ENCODE assay signal across 3 fruit fly cellular contexts in the genomic region with DNA sequence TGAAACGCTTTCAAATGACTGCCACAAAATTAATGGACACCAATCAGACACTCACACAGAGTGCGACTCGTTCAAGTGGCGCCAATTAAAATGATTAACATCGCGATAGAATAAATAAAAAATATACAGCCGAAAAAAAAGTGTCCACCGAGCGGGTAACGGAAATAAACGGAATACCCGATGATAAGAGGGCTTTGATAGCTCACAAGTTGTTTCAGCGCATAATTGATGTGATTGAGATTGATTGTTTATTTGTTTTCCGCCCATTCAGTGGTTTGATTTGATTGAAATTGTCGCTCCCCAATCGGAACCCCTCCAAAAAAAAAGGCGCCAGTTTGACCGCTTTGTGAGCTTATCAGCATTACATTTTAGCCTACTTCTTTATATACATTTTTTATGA.
TF ChIP-seq lines count a peak whose summit lies in the region.

No protein-coding gene starts in this region.

- TF ChIP-seq CTCF in whole organism, embryonic (GFP tag; optimal IDR thresholded peaks at IDR 0.05; lab: Kevin White, UChicago), result no peak

TF ChIP-seq in whole organism, embryonic, 481 proteins besides CTCF, POLR2A, EP300 and RAD21 (continues in another document):
- TF ChIP-seq Pdp1 (GFP tag; optimal IDR thresholded peaks at IDR 0.05; lab: Kevin White, UChicago), result no peak
- TF ChIP-seq PHDP (tag; optimal IDR thresholded peaks at IDR 0.05; lab: Kevin White, UChicago), result peak; percentile 14
- no peak for TF ChIP-seq twi (tag; optimal IDR thresholded peaks at IDR 0.05; lab: Kevin White, UChicago)
- peak; percentile 55; the same call in 1 of the 2 replicates for TF ChIP-seq sens-2 (GFP tag; IDR thresholded peaks at IDR 0.05; lab: Robert Waterston, UW)
- TF ChIP-seq CG10543 (GFP tag; optimal IDR thresholded peaks at IDR 0.05; lab: Kevin White, UChicago), result peak; percentile 50
- no peak for TF ChIP-seq Poxn (GFP tag; IDR thresholded peaks at IDR 0.05; lab: Robert Waterston, UW)
- TF ChIP-seq mirr (GFP tag; optimal IDR thresholded peaks at IDR 0.05; lab: Kevin White, UChicago), result peak; percentile 81
- 0 out of 2 replicates have a peak, but pooled peaks have one; percentile 42 for TF ChIP-seq crol (GFP tag; IDR thresholded peaks at IDR 0.05; lab: Robert Waterston, UW)
- TF ChIP-seq shn (GFP tag; optimal IDR thresholded peaks at IDR 0.05; lab: Kevin White, UChicago), result no peak
- no peak for TF ChIP-seq MESR4 (GFP tag; optimal IDR thresholded peaks at IDR 0.05; lab: Kevin White, UChicago)
- TF ChIP-seq Elba2 (GFP tag; optimal IDR thresholded peaks at IDR 0.05; lab: Kevin White, UChicago), result no peak
- peak; percentile 38 for TF ChIP-seq CG7745 (tag; optimal IDR thresholded peaks at IDR 0.05; lab: Kevin White, UChicago)
- no peak for TF ChIP-seq BEAF-32 (GFP tag; optimal IDR thresholded peaks at IDR 0.05; lab: Kevin White, UChicago)
- peak; percentile 6 for TF ChIP-seq scrt (GFP tag; optimal IDR thresholded peaks at IDR 0.05; lab: Kevin White, UChicago)
- TF ChIP-seq CG12744 (GFP tag; optimal IDR thresholded peaks at IDR 0.05; lab: Kevin White, UChicago), result no peak
- no peak for TF ChIP-seq slbo (GFP tag; IDR thresholded peaks at IDR 0.05; lab: Robert Waterston, UW)
- peak; percentile 88 for TF ChIP-seq lab (GFP tag; optimal IDR thresholded peaks at IDR 0.05; lab: Kevin White, UChicago)
- no peak for TF ChIP-seq pzg (GFP tag; optimal IDR thresholded peaks at IDR 0.05; lab: Kevin White, UChicago)
- no peak for TF ChIP-seq Sry-β (GFP tag; optimal IDR thresholded peaks at IDR 0.05; lab: Kevin White, UChicago)
- TF ChIP-seq B-H2 (GFP tag; optimal IDR thresholded peaks at IDR 0.05; lab: Kevin White, UChicago), result peak; percentile 18
- no peak for TF ChIP-seq CG2712 (tag; optimal IDR thresholded peaks at IDR 0.05; lab: Kevin White, UChicago)
- TF ChIP-seq CG17385 (GFP tag; optimal IDR thresholded peaks at IDR 0.05; lab: Kevin White, UChicago), result peak; percentile 12
- TF ChIP-seq CG10267 (tag; optimal IDR thresholded peaks at IDR 0.05; lab: Kevin White, UChicago), result no peak
- TF ChIP-seq sd (tag; optimal IDR thresholded peaks at IDR 0.05; lab: Kevin White, UChicago), result peak; percentile 50
- no peak for TF ChIP-seq rib (GFP tag; IDR thresholded peaks at IDR 0.05; lab: Robert Waterston, UW)
- no peak for TF ChIP-seq CG1529 (GFP tag; optimal IDR thresholded peaks at IDR 0.05; lab: Kevin White, UChicago)
- TF ChIP-seq CG15269 (tag; optimal IDR thresholded peaks at IDR 0.05; lab: Kevin White, UChicago), result peak; percentile 24
- TF ChIP-seq vnd (GFP tag; IDR thresholded peaks at IDR 0.05; lab: Robert Waterston, UW; ENCODE audit: partially characterized antibody), result 0 out of 3 replicates have a peak, but pooled peaks have one; percentile 30
- no peak for TF ChIP-seq CG43689 (GFP tag; IDR thresholded peaks at IDR 0.05; lab: Robert Waterston, UW)

TF ChIP-seq in whole organism, prepupa, 60 proteins besides CTCF, POLR2A, EP300 and RAD21:
- TF ChIP-seq CG11902 (GFP tag; optimal IDR thresholded peaks at IDR 0.05; lab: Kevin White, UChicago) (no peak), fd59A (GFP tag; optimal IDR thresholded peaks at IDR 0.05; lab: Kevin White, UChicago) (no peak), svp (GFP tag; lab: Kevin White, UChicago) (peak; percentile 60), fkh (GFP tag; optimal IDR thresholded peaks at IDR 0.05; lab: Kevin White, UChicago) (peak; percentile 21)
TF ChIP-seq in whole organism, prepupa: peak in this region for 2.

TF ChIP-seq in whole organism, wandering third instar larva, 38 proteins besides CTCF, POLR2A, EP300 and RAD21:
- no peak for TF ChIP-seq Mio (GFP tag; optimal IDR thresholded peaks at IDR 0.05; lab: Kevin White, UChicago)
- TF ChIP-seq Rel (GFP tag; optimal IDR thresholded peaks at IDR 0.05; lab: Kevin White, UChicago), result no peak
- TF ChIP-seq Rel (tag; optimal IDR thresholded peaks at IDR 0.05; lab: Kevin White, UChicago), result peak; percentile 18
